Fruit fly (Drosophila melanogaster) whole organism, larva: ENCODE data around the gene drongo.

Experiments used
- noc ChIP-seq: fragments of 200-800 bp; sonication (Bioruptor generic); optimal IDR thresholded peaks from 3 replicates; lab custom pipeline; 2019; ENCODE audit warnings: missing biosample characterization, mild to moderate bottlenecking, missing genetic modification characterization, moderate library complexity

Gene drongo

dm6 chr2L:850727-851257 lies at the start of gene drongo:
drongo (minus strand) TSS chr2L:851071.
- peak; percentile 36 for TF ChIP-seq noc (tag; lab: Kevin White, UChicago)

dm6 chr2L:898316-898715 lies 47.4 kb upstream of the drongo start, which contains the start of gene Lsp1beta:
Lsp1beta (plus strand) TSS chr2L:898500.
- no peak for TF ChIP-seq noc (tag; lab: Kevin White, UChicago)

dm6 chr2L:897124-897523 lies 46.3 kb upstream of the drongo start:
- TF ChIP-seq noc (tag; lab: Kevin White, UChicago): no peak

- no peak for TF ChIP-seq noc (tag; lab: Kevin White, UChicago)
Observed at dm6 chr2L:895448-895847, 44.6 kb upstream of the drongo start.

dm6 chr2L:893171-893570 lies 42.3 kb upstream of the drongo start:
- TF ChIP-seq noc (tag; lab: Kevin White, UChicago): no peak

- TF ChIP-seq noc (tag; lab: Kevin White, UChicago): no peak
Observed at dm6 chr2L:892461-892860, 41.6 kb upstream of the drongo start.

- TF ChIP-seq noc (tag; lab: Kevin White, UChicago): no peak
Observed at dm6 chr2L:889799-890198, 38.9 kb upstream of the drongo start.

dm6 chr2L:887788-888187 lies 36.9 kb upstream of the drongo start:
- no peak for TF ChIP-seq noc (tag; lab: Kevin White, UChicago)

dm6 chr2L:886743-887142 lies 35.9 kb upstream of the drongo start:
- no peak for TF ChIP-seq noc (tag; lab: Kevin White, UChicago)

dm6 chr2L:884970-885369 lies 34.1 kb upstream of the drongo start, which contains the start of gene CG15824:
CG15824 (minus strand) TSS chr2L:885141.
- no peak for TF ChIP-seq noc (tag; lab: Kevin White, UChicago)

- no peak for TF ChIP-seq noc (tag; lab: Kevin White, UChicago)
Observed at dm6 chr2L:877002-877401, 26.1 kb upstream of the drongo start, which contains the start of gene ninaA. ninaA (plus strand) TSS chr2L:877302.

- no peak for TF ChIP-seq noc (tag; lab: Kevin White, UChicago)
Observed at dm6 chr2L:873724-874504, 23.0 kb upstream of the drongo start.

- no peak for TF ChIP-seq noc (tag; lab: Kevin White, UChicago)
Observed at dm6 chr2L:871419-871846, 20.6 kb upstream of the drongo start.

- TF ChIP-seq noc (tag; lab: Kevin White, UChicago): no peak
Observed at dm6 chr2L:870749-871418, 20.0 kb upstream of the drongo start.

dm6 chr2L:870285-870684 lies 19.4 kb upstream of the drongo start, which contains the start of gene PNUTS:
PNUTS (plus strand) TSS chr2L:870465.
- no peak for TF ChIP-seq noc (tag; lab: Kevin White, UChicago)

- TF ChIP-seq noc (tag; lab: Kevin White, UChicago): no peak
Observed at dm6 chr2L:869497-870040, 18.7 kb upstream of the drongo start, which contains the start of gene dbe. dbe (minus strand) TSS chr2L:869857.
